Fruit fly (Drosophila melanogaster): ENCODE data around the gene crim.

crim gene

DNA sequence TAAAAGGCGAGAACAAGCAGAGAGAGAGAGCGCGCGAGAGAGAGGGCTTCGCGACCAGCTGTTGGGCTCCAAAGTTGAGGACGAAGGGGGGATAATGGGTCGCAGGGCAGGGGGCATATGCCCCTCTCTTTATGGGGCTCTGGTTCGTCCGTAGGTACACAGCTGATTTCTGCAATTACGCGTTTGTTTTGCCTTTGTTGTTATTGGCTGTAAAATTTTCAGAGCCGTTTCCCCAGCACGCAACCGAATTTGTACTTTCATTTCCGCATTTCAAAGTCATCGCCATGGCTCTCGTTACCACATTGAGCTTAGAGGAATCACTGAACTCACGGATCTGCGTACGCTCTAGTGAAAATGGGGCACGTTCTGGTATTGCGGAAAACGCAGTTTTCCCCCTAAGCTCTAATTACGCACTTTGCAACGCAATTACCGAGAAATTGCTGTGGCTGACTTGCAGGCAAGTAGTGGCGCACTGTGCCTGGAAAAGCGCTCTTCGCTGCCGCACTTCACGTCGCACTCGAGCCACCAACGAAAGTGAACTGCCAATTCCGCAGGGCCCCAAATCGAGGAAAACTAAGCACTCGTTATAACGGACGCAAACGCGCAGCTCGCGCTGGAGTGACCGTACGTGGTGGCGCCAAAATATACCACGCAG lies 3.1 kb downstream of the crim start, which contains the start of gene CG11658:
Gene CG11658 (minus strand): TSS at position 576 of the 655 bp plus-strand sequence.
- TF ChIP-seq Fer2 (tag; optimal IDR thresholded peaks at IDR 0.05) (no peak), CG15696 (tag; optimal IDR thresholded peaks at IDR 0.05) (no peak), scrt (GFP tag; optimal IDR thresholded peaks at IDR 0.05) (no peak), CG12071 (GFP tag; optimal IDR thresholded peaks at IDR 0.05) (peak; percentile 23), gem (tag; optimal IDR thresholded peaks at IDR 0.05) (no peak), inv (GFP tag; IDR thresholded peaks at IDR 0.05; ENCODE audit: partially characterized antibody) (peak; percentile 33; the same call in 1 of the 2 replicates), CG7987 (GFP tag; optimal IDR thresholded peaks at IDR 0.05) (no peak), maf-S (GFP tag; optimal IDR thresholded peaks at IDR 0.05) (no peak), CG3281 (GFP tag; optimal IDR thresholded peaks at IDR 0.05) (peak; percentile 5), Neu2 (GFP tag; optimal IDR thresholded peaks at IDR 0.05; ENCODE audit: borderline replicate concordance) (no peak), CG13287 (GFP tag; IDR thresholded peaks at IDR 0.05; ENCODE audit: partially characterized antibody) (peak; percentile 46), B-H2 (GFP tag; optimal IDR thresholded peaks at IDR 0.05) (no peak), sisA (GFP tag; IDR thresholded peaks at IDR 0.05) (no peak), ranshi (GFP tag; IDR thresholded peaks at IDR 0.05) (no peak; the same call in 1 of the 2 replicates), Side (GFP tag; optimal IDR thresholded peaks at IDR 0.05) (no peak), mld (GFP tag; IDR thresholded peaks at IDR 0.05; ENCODE audit: partially characterized antibody) (no peak), Blimp-1 (GFP tag; optimal IDR thresholded peaks at IDR 0.05) (peak; percentile 68), fd102C (GFP tag; optimal IDR thresholded peaks at IDR 0.05) (no peak), org-1 (GFP tag; optimal IDR thresholded peaks at IDR 0.05) (peak; percentile 10), CG16815 (GFP tag; optimal IDR thresholded peaks at IDR 0.05) (no peak), PHDP (tag; optimal IDR thresholded peaks at IDR 0.05) (no peak), Dip3 (GFP tag; optimal IDR thresholded peaks at IDR 0.05) (no peak), CG42726 (GFP tag; IDR thresholded peaks at IDR 0.05; ENCODE audit: partially characterized antibody) (0 out of 2 replicates have a peak, but pooled peaks have one; percentile 12), CG7357 (GFP tag; IDR thresholded peaks at IDR 0.05) (no peak), sug (tag; optimal IDR thresholded peaks at IDR 0.05) (peak; percentile 15), wor (GFP tag; IDR thresholded peaks at IDR 0.05) (no peak), cas (GFP tag; IDR thresholded peaks at IDR 0.05) (no peak), Meics (GFP tag; optimal IDR thresholded peaks at IDR 0.05) (no peak), h (optimal IDR thresholded peaks at IDR 0.05) (no peak), Lim3 (GFP tag; IDR thresholded peaks at IDR 0.05) (no peak), fru (optimal IDR thresholded peaks at IDR 0.05) (no peak), CG11093 (GFP tag; IDR thresholded peaks at IDR 0.05) (no peak), sens-2 (GFP tag; IDR thresholded peaks at IDR 0.05) (no peak), Ets97D (GFP tag; optimal IDR thresholded peaks at IDR 0.05) (no peak), CG11560 (tag; IDR thresholded peaks at IDR 0.05) (no peak), usp (GFP tag; optimal IDR thresholded peaks at IDR 0.05) (no peak), pita (GFP tag; optimal IDR thresholded peaks at IDR 0.05) (no peak), CG13123 (GFP tag; optimal IDR thresholded peaks at IDR 0.05) (no peak), CG6689 (GFP tag; IDR thresholded peaks at IDR 0.05) (no peak), pfk (GFP tag; optimal IDR thresholded peaks at IDR 0.05) (no peak), pb (GFP tag; optimal IDR thresholded peaks at IDR 0.05) (peak; percentile 11), grau (tag; optimal IDR thresholded peaks at IDR 0.05) (peak; percentile 73), CG4282 (GFP tag; optimal IDR thresholded peaks at IDR 0.05) (no peak), CG17186 (GFP tag; optimal IDR thresholded peaks at IDR 0.05) (no peak), seq (GFP tag; IDR thresholded peaks at IDR 0.05) (peak; percentile 58), vfl (GFP tag; optimal IDR thresholded peaks at IDR 0.05) (no peak), sob (GFP tag; IDR thresholded peaks at IDR 0.05) (no peak), abd-A (tag; optimal IDR thresholded peaks at IDR 0.05) (peak; percentile 95), CG1603 (tag; optimal IDR thresholded peaks at IDR 0.05) (peak; percentile 9), HmgZ (tag; optimal IDR thresholded peaks at IDR 0.05) (no peak), ase (GFP tag; IDR thresholded peaks at IDR 0.05) (0 out of 3 replicates have a peak, but pooled peaks have one; percentile 5)

Measured in whole organism, embryonic.